Worm (Caenorhabditis elegans) whole organism, young adult: Measurements from ENCODE around the gene ten-1.

Source experiments
- F23B12.7 ChIP-seq: sonication (generic microtip); optimal IDR thresholded peaks from 2 replicates; lab custom pipeline; 2017; ENCODE audit warnings: missing genetic modification characterization, mild to moderate bottlenecking, missing compliant biosample characterization, antibody characterized with exemption, moderate library complexity; ENCODE audit not compliant: insufficient read depth
- F57A8.1 ChIP-seq: fragments of 200-800 bp; sonication (Bioruptor generic); optimal IDR thresholded peaks from 2 replicates; lab custom pipeline; 2018; ENCODE audit warnings: mild to moderate bottlenecking, missing genetic modification characterization, moderate library complexity, missing compliant biosample characterization
- K11D2.4 ChIP-seq: fragments of 200-800 bp; sonication (Bioruptor generic); IDR thresholded peaks from 2 replicates; pipeline ENCODE4 v1.3.6; 2022; ENCODE audit warnings: missing genetic modification reagents, missing genetic modification characterization, missing compliant biosample characterization
- T26A5.8 ChIP-seq: sonication (generic microtip); optimal IDR thresholded peaks from 2 replicates; lab custom pipeline; 2016; ENCODE audit warnings: missing genetic modification characterization, missing compliant biosample characterization
- ama-1 ChIP-seq, 3 experiments: fragments of 150-350 bp in 1 of 3; sonication (generic microtip) in 2 of 3; optimal IDR thresholded peaks; 2 replicates each; lab custom pipeline; 2014 to 2018; ENCODE audit warnings: missing biosample characterization in 2 of 3, missing genetic modification characterization in 2 of 3, missing genetic modification reagents in 2 of 3
- sdz-38 ChIP-seq: sonication (generic microtip); optimal IDR thresholded peaks from 2 replicates; lab custom pipeline; 2016; ENCODE audit warnings: missing genotype, missing genetic modification characterization, missing compliant biosample characterization

- TF ChIP-seq K11D2.4 (GFP tag; lab: Robert Waterston, UW) (no peak), F23B12.7 (tag; lab: Kevin White, UChicago) (no peak), T26A5.8 (tag; lab: Kevin White, UChicago) (no peak), F57A8.1 (GFP tag; lab: Kevin White, UChicago) (no peak), sdz-38 (tag; lab: Kevin White, UChicago) (no peak), ama-1 (optimal IDR thresholded peaks at IDR 0.05; lab: Kevin White, UChicago) (no peak), ama-1 (GFP tag; optimal IDR thresholded peaks at IDR 0.05; lab: Kevin White, UChicago) (no peak)
These were observed 16.6 kb downstream of the ten-1 start for ce11 chrIII:6837320-6837719.
